Fruit fly (Drosophila melanogaster): Measurements from ENCODE around the gene Tat.

Tat gene

DNA sequence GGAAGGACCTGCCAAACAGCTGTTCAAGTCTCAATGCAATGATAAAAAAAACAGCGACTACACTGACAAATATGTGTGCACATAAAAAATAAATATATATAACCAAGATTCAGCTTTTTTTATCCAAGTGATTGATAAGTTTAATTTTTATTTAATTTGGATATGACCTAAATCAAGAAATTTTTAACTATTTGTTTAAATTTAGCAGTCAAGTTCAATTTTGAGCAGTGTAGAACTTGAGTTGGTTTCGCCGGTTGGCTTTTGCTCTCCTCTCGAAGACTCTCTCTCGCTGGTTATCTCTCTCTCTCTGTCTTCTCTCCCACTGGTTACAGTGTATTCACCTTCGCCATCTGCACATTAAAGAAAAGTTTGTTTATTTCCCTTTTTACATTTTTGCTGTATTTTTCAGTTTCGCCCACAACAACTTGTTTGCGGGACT, 43.0 kb upstream of the Tat start (continued):
- TF ChIP-seq pum (GFP tag; optimal IDR thresholded peaks at IDR 0.05) (peak; percentile 69), CG14050 (GFP tag; IDR thresholded peaks at IDR 0.05) (peak; percentile 79), CG8359 (GFP tag; optimal IDR thresholded peaks at IDR 0.05; ENCODE audit: borderline replicate concordance) (peak; percentile 74), al (GFP tag; IDR thresholded peaks at IDR 0.05) (peak; percentile 84), CG18476 (GFP tag; optimal IDR thresholded peaks at IDR 0.05) (peak; percentile 79), vnd (GFP tag; IDR thresholded peaks at IDR 0.05; ENCODE audit: partially characterized antibody) (no peak), CG33213 (GFP tag; optimal IDR thresholded peaks at IDR 0.05) (peak; percentile 13), CG10274 (GFP tag; optimal IDR thresholded peaks at IDR 0.05) (peak; percentile 53), CG9817 (tag; optimal IDR thresholded peaks at IDR 0.05) (peak; percentile 80), CG32772 (GFP tag; IDR thresholded peaks at IDR 0.05) (peak; percentile 85), CG13296 (GFP tag; optimal IDR thresholded peaks at IDR 0.05) (peak; percentile 84), BtbVII (GFP tag; optimal IDR thresholded peaks at IDR 0.05) (peak; percentile 86), maf-S (GFP tag; optimal IDR thresholded peaks at IDR 0.05) (peak; percentile 67), ftz-f1 (GFP tag; optimal IDR thresholded peaks at IDR 0.05) (no peak), sr (GFP tag; IDR thresholded peaks at IDR 0.05) (no peak), nau (GFP tag; optimal IDR thresholded peaks at IDR 0.05) (peak; percentile 81), Six4 (GFP tag; optimal IDR thresholded peaks at IDR 0.05) (peak; percentile 82), CG4820 (GFP tag; optimal IDR thresholded peaks at IDR 0.05) (peak; percentile 82), CG34224 (GFP tag; IDR thresholded peaks at IDR 0.05; ENCODE audit: partially characterized antibody) (no peak), Hmr (GFP tag; optimal IDR thresholded peaks at IDR 0.05) (peak; percentile 92), zfh2 (GFP tag; optimal IDR thresholded peaks at IDR 0.05) (peak; percentile 39), C15 (GFP tag; IDR thresholded peaks at IDR 0.05) (peak; percentile 81; the same call in 2 of the 3 replicates), gsb (GFP tag; IDR thresholded peaks at IDR 0.05) (peak; percentile 74), CG8765 (GFP tag; IDR thresholded peaks at IDR 0.05) (peak; percentile 62), CG4360 (GFP tag; IDR thresholded peaks at IDR 0.05) (0 out of 2 replicates have a peak, but pooled peaks have one; percentile 27), lbe (GFP tag; optimal IDR thresholded peaks at IDR 0.05) (peak; percentile 95), grau (tag; optimal IDR thresholded peaks at IDR 0.05) (peak; percentile 89), Atf6 (GFP tag; IDR thresholded peaks at IDR 0.05) (peak; percentile 89), CG13287 (GFP tag; IDR thresholded peaks at IDR 0.05; ENCODE audit: partially characterized antibody) (no peak), CG3838 (GFP tag; optimal IDR thresholded peaks at IDR 0.05) (peak; percentile 35), Nf-YB (GFP tag; optimal IDR thresholded peaks at IDR 0.05) (peak; percentile 72), Ravus (GFP tag; IDR thresholded peaks at IDR 0.05) (peak; percentile 64), CG1647 (GFP tag; optimal IDR thresholded peaks at IDR 0.05) (peak; percentile 61), dimm (GFP tag; IDR thresholded peaks at IDR 0.05) (peak; percentile 60; the same call in 1 of the 2 replicates), HLHmδ (GFP tag; optimal IDR thresholded peaks at IDR 0.05) (no peak), unc-4 (GFP tag; IDR thresholded peaks at IDR 0.05; ENCODE audit: partially characterized antibody) (no peak), ERR (GFP tag; optimal IDR thresholded peaks at IDR 0.05) (no peak), Neu2 (GFP tag; optimal IDR thresholded peaks at IDR 0.05; ENCODE audit: borderline replicate concordance) (no peak), gce (GFP tag; IDR thresholded peaks at IDR 0.05) (peak; percentile 69; the same call in 1 of the 3 replicates), croc (GFP tag; conservative IDR thresholded peaks at IDR 0.05) (peak; percentile 66), Myb (GFP tag; optimal IDR thresholded peaks at IDR 0.05) (peak; percentile 48), CG9437 (GFP tag; optimal IDR thresholded peaks at IDR 0.05) (peak; percentile 75), Elba2 (GFP tag; optimal IDR thresholded peaks at IDR 0.05) (peak; percentile 25), bbx (GFP tag; IDR thresholded peaks at IDR 0.05; ENCODE audit: partially characterized antibody) (no peak), CG10147 (GFP tag; optimal IDR thresholded peaks at IDR 0.05) (peak; percentile 86), kay (GFP tag; optimal IDR thresholded peaks at IDR 0.05) (peak; percentile 79), slbo (GFP tag; IDR thresholded peaks at IDR 0.05) (peak; percentile 89), Spps (tag; optimal IDR thresholded peaks at IDR 0.05) (peak; percentile 81), CG17829 (tag; optimal IDR thresholded peaks at IDR 0.05) (peak; percentile 90), hbn (GFP tag; IDR thresholded peaks at IDR 0.05; ENCODE audit: partially characterized antibody) (no peak)

Data from whole organism, embryonic.